Worm (Caenorhabditis elegans): Measurements from ENCODE around the gene T27C5.10.

ce11 chrV:17430066-17430465 is at the start of gene T27C5.10:
- no peak for TF ChIP-seq fkh-10 (GFP tag; optimal IDR thresholded peaks at IDR 0.05)
- TF ChIP-seq skn-1 (tag; optimal IDR thresholded peaks at IDR 0.05), result no peak

Measured in whole organism, L4 larva.